Fruit fly (Drosophila melanogaster) whole organism, larva: ENCODE data around the gene CG43968.
"Not testable (repeated sequence)": the region's sequence is repeated elsewhere in the genome, so short reads cannot be mapped to it uniquely, and the experiment has no call there.

Experiments used
- noc ChIP-seq: fragments of 200-800 bp; sonication (Bioruptor generic); optimal IDR thresholded peaks from 3 replicates; lab custom pipeline; 2019; ENCODE audit warnings: missing biosample characterization, mild to moderate bottlenecking, missing genetic modification characterization, moderate library complexity

Gene CG43968

DNA sequence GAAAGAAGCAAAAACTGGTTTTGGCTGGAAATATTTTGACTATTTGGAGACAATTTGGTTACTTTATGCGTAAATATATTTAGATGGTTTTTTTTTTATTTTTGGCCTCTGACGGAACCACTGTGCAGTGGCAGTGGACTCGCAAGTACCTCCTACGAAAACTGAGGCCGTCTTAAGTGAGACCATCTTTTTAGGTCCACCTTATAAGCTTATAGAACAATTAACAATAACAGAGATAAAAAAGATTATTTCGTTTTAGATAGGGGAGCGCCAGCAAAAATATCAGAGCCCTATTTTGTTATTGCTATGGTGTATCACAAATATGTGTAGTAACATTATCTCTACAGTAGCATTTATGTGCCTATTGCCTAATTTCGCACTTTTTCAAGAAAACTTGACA lies at the start of gene CG43968:
CG43968 (plus strand) TSS at position 301 of the 400 bp plus-strand sequence.
- no peak for TF ChIP-seq noc

DNA sequence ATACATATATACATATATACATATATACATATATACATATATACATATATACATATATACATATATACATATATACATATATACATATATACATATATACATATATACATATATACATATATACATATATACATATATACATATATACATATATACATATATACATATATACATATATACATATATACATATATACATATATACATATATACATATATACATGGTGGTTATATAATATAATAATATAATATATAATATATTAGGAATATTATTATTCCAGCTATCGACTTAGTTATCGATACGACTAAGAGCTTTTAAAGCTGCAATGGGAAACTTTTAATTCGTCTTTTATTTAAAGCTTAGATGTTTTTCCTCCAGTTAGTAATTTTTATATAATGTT lies 46.4 kb upstream of the CG43968 start, which contains the start of gene CG17698:
CG17698 (plus strand) TSS at position 301 of the 400 bp plus-strand sequence.
- not testable (repeated sequence) for TF ChIP-seq noc

DNA sequence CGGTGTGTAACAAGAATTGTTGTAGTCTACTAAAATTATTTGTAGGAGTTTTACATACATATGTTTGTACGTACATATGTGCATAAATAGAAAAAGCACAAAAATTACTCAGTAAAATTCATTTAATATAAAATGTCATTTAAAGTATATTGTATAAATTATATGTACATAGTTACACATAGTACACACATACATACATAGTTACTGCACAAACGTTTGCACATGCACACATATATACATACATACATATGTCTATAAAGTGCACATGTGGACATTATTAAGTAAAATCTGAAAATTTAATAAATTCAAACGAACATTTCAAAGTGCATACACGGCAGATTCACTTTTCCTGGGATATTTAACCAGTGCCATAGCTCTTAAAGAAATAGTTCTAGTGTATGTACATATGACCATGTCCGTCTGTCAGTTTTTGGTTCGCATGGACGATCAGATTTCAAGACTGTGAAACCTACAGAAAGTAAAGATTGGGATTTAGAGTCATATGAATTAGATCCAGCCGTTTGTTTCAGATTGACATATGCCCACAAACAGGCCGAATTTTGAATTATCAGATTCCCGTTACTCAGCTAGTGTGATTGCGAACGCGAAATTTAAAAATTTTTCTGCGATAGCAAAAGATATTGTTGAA lies 45.7 kb upstream of the CG43968 start:
- TF ChIP-seq noc = no peak
